Worm (Caenorhabditis elegans) whole organism, early embryonic: ENCODE measurements around the gene dmsr-10.

Experiments
- B0310.2 ChIP-seq: sonication (generic microtip); optimal IDR thresholded peaks from 2 replicates; lab custom pipeline; 2016; ENCODE audit warnings: mild to moderate bottlenecking, missing genetic modification characterization, missing compliant biosample characterization
- F13C5.2 ChIP-seq: sonication (generic microtip); optimal IDR thresholded peaks from 2 replicates; lab custom pipeline; 2017; ENCODE audit warnings: mild to moderate bottlenecking, missing genetic modification characterization, inconsistent platforms, missing compliant biosample characterization
- aly-1 ChIP-seq: sonication (generic microtip); optimal IDR thresholded peaks from 2 replicates; lab custom pipeline; 2016; ENCODE audit warnings: missing genetic modification characterization, missing compliant biosample characterization
- ama-1 ChIP-seq: fragments of 150-350 bp; optimal IDR thresholded peaks from 2 replicates; lab custom pipeline; 2014
- ceh-13 ChIP-seq: fragments of 200-800 bp; sonication (Bioruptor generic); optimal IDR thresholded peaks from 2 replicates; lab custom pipeline; 2018; ENCODE audit warnings: mild to moderate bottlenecking, missing genetic modification characterization, missing compliant biosample characterization
- ceh-36 ChIP-seq: sonication (generic microtip); optimal IDR thresholded peaks from 2 replicates; lab custom pipeline; 2016; ENCODE audit warnings: missing genetic modification characterization, inconsistent platforms, missing compliant biosample characterization
- ets-7 ChIP-seq: sonication (generic microtip); optimal IDR thresholded peaks from 2 replicates; lab custom pipeline; 2016; ENCODE audit warnings: missing genotype, missing genetic modification characterization, missing compliant biosample characterization
- flt-1 ChIP-seq: fragments of 200-800 bp; sonication (Bioruptor generic); IDR thresholded peaks from 2 replicates; pipeline ENCODE4 v1.3.6; 2022; ENCODE audit warnings: missing genetic modification characterization, missing compliant biosample characterization
- hmbx-1 ChIP-seq: sonication (generic microtip); optimal IDR thresholded peaks from 2 replicates; lab custom pipeline; 2016; ENCODE audit warnings: mild to moderate bottlenecking, missing genetic modification characterization, missing compliant biosample characterization
- hmg-4 ChIP-seq: fragments of 200-800 bp; sonication (Bioruptor generic); optimal IDR thresholded peaks from 2 replicates; lab custom pipeline; 2018; ENCODE audit warnings: mild to moderate bottlenecking, missing genetic modification characterization, missing compliant biosample characterization
- hnd-1 ChIP-seq: sonication (generic microtip); optimal IDR thresholded peaks from 2 replicates; lab custom pipeline; 2016; ENCODE audit warnings: missing genetic modification characterization, missing compliant biosample characterization
- pes-1 ChIP-seq: fragments of 200-800 bp; sonication (Bioruptor generic); IDR thresholded peaks from 2 replicates; pipeline ENCODE4 v1.3.6; 2022; ENCODE audit warnings: missing genetic modification reagents, missing genetic modification characterization, missing compliant biosample characterization
- scrt-1 ChIP-seq: fragments of 200-800 bp; sonication (Bioruptor generic); IDR thresholded peaks from 2 replicates; pipeline ENCODE4 v1.3.6; 2022; ENCODE audit warnings: missing genetic modification characterization, missing compliant biosample characterization
- sea-1 ChIP-seq: fragments of 200-800 bp; sonication (Bioruptor generic); conservative IDR thresholded peaks from 2 replicates; pipeline ENCODE4 v1.3.6; 2022; ENCODE audit warnings: missing genetic modification characterization, missing compliant biosample characterization
- tbx-11 ChIP-seq: fragments of 200-800 bp; sonication (Bioruptor generic); IDR thresholded peaks from 2 replicates; pipeline ENCODE4 v1.3.6; 2022; ENCODE audit warnings: missing genetic modification characterization, missing compliant biosample characterization
- tbx-37 ChIP-seq: fragments of 200-800 bp; sonication (Bioruptor generic); conservative IDR thresholded peaks from 2 replicates; pipeline ENCODE4 v1.3.6; 2022; ENCODE audit warnings: missing genetic modification reagents, missing genetic modification characterization, missing compliant biosample characterization
- tra-4 ChIP-seq: sonication (generic microtip); optimal IDR thresholded peaks from 2 replicates; lab custom pipeline; 2017; ENCODE audit warnings: missing genetic modification characterization, missing compliant biosample characterization

The dmsr-10 gene

ce11 chrV:6813862-6814261 lies 12.1 kb upstream of the dmsr-10 start:
- no peak for TF ChIP-seq tbx-11 (GFP tag; lab: Robert Waterston, UW)
- TF ChIP-seq hnd-1, result no peak
- no peak for TF ChIP-seq ceh-36 (tag; lab: Kevin White, UChicago)
- no peak for TF ChIP-seq aly-1 (tag; lab: Kevin White, UChicago)
- no peak for TF ChIP-seq scrt-1
- no peak for TF ChIP-seq hmg-4 (GFP tag; lab: Kevin White, UChicago)
- no peak for TF ChIP-seq ets-7

ce11 chrV:6811863-6812262 lies 10.1 kb upstream of the dmsr-10 start:
- TF ChIP-seq scrt-1, result no peak
- no peak for TF ChIP-seq flt-1

ce11 chrV:6810091-6810490 lies 8.3 kb upstream of the dmsr-10 start:
- TF ChIP-seq ets-7 (no peak), hnd-1 (no peak), tbx-11 (GFP tag; lab: Robert Waterston, UW) (no peak), ceh-13 (GFP tag; lab: Kevin White, UChicago) (no peak), hmg-4 (GFP tag; lab: Kevin White, UChicago) (no peak), aly-1 (tag; lab: Kevin White, UChicago) (no peak), sea-1 (no peak), hmbx-1 (tag; lab: Kevin White, UChicago) (no peak), F13C5.2 (tag; lab: Kevin White, UChicago) (no peak), B0310.2 (tag; lab: Kevin White, UChicago) (no peak), tbx-37 (no peak), tra-4 (tag; lab: Kevin White, UChicago) (no peak), ama-1 (lab: Kevin White, UChicago) (no peak), flt-1 (no peak), ceh-36 (tag; lab: Kevin White, UChicago) (no peak)

DNA sequence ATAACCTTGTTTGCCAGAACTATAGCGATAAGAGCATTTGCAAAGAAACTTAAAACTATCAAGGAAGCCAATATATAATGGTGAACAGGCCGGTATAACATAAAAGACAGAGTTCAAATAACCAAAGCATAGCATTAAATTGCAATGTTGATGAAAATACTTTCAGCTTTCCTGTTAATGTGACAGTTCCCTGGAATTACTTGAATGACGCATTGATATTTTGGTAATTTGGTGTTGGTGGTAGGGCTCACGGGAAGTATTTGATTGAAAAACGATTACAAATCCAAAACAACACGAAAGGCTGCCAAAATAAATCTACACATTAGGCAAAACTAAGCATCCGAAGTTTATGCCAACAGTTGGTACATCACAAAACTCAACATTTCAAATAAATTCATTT lies 7.2 kb upstream of the dmsr-10 start, which contains the start of gene dmsr-16:
TSS of gene dmsr-16 (minus strand) at position 101 of the 400 bp plus-strand sequence.
- no peak for TF ChIP-seq hmg-4 (GFP tag; lab: Kevin White, UChicago)

- TF ChIP-seq tbx-37, result no peak
- TF ChIP-seq hmbx-1 (tag; lab: Kevin White, UChicago), result no peak
- TF ChIP-seq flt-1, result no peak
Measured at ce11 chrV:6806340-6806739, 4.6 kb upstream of the dmsr-10 start, which contains the start of gene dmsr-12. Gene dmsr-12 (minus strand): TSS chrV:6806440.

DNA sequence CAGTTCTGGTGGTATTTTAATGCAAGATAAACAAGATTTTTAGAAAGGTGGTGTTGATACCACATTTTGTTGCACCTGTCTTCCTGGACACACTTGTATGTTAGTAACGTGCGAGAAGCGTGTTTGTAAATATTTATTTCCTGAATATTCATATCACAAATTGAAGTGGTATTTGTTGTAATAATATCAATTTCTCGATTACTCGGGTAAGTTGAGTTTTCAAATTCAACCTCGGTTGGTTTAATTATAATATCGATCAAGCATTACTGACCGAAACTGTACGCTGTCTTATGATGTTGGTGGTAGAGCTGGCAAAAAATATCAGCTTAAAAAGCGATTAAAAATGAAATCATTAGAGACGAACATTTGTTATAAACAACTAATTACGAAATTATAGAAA lies 2.2 kb upstream of the dmsr-10 start, which contains the start of gene dmsr-11:
TSS of gene dmsr-11 (minus strand) at position 101 of the 400 bp plus-strand sequence.
- TF ChIP-seq ceh-36 (tag; lab: Kevin White, UChicago) (no peak), B0310.2 (tag; lab: Kevin White, UChicago) (no peak), ceh-13 (GFP tag; lab: Kevin White, UChicago) (no peak), hmbx-1 (tag; lab: Kevin White, UChicago) (no peak), scrt-1 (no peak)

DNA sequence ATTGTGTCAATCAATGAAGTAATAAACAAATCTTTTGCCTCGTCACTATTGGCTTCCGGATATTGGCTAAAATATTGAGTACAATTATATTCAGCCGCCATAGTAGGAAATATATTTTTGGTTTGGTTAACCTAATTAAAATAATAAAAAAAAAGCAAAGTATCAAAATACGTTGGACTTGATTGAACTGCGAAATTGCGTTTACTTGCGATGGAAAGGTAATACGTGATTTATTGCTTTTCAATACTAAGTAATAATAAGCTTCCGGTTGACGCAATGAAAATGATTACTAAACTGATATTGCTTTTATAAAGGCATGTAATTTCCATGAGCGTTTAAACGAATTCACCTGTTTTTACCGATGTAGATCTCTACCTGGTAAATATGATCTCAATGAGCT lies 2.2 kb downstream of the dmsr-10 start, which contains the start of gene dmsr-9:
TSS of gene dmsr-9 (minus strand) at position 101 of the 400 bp plus-strand sequence.
- TF ChIP-seq flt-1 (no peak), scrt-1 (no peak), tra-4 (tag; lab: Kevin White, UChicago) (no peak), aly-1 (tag; lab: Kevin White, UChicago) (no peak), ets-7 (no peak), hnd-1 (no peak), ceh-36 (tag; lab: Kevin White, UChicago) (no peak), B0310.2 (tag; lab: Kevin White, UChicago) (no peak), sea-1 (no peak)

DNA sequence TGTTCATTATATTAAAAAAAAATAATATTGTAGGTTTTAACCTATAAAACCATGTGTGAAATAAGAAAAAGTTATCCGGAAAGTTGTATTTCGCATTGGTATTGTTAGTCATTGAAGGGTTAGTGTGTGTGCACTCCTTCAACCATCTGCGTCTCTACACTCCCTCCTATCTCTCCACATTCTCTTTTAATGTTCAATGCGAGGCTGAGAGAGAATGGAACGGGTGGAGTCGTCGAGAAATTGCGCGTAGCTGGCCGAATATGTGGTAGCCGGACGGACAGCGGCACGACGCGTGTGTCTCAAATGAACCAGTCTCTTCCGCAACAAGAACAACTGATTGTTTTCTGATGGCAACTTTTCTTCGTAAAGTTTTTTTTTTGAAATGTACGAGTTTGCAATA lies 4.9 kb downstream of the dmsr-10 start:
- TF ChIP-seq tbx-11 (GFP tag; lab: Robert Waterston, UW), result no peak
- TF ChIP-seq hmbx-1 (tag; lab: Kevin White, UChicago), result no peak
- no peak for TF ChIP-seq ceh-13 (GFP tag; lab: Kevin White, UChicago)
- no peak for TF ChIP-seq tbx-37
- no peak for TF ChIP-seq flt-1
- TF ChIP-seq hmg-4 (GFP tag; lab: Kevin White, UChicago), result no peak
- TF ChIP-seq B0310.2 (tag; lab: Kevin White, UChicago), result no peak
- no peak for TF ChIP-seq tra-4 (tag; lab: Kevin White, UChicago)
- no peak for TF ChIP-seq aly-1 (tag; lab: Kevin White, UChicago)
- no peak for TF ChIP-seq ama-1 (lab: Kevin White, UChicago)
- TF ChIP-seq hnd-1, result no peak
- TF ChIP-seq ceh-36 (tag; lab: Kevin White, UChicago), result no peak
- TF ChIP-seq pes-1 (GFP tag; lab: Robert Waterston, UW), result no peak
- no peak for TF ChIP-seq ets-7
- TF ChIP-seq scrt-1, result no peak
- no peak for TF ChIP-seq F13C5.2 (tag; lab: Kevin White, UChicago)
- TF ChIP-seq sea-1, result no peak

- TF ChIP-seq ceh-13 (GFP tag; lab: Kevin White, UChicago), result no peak
- no peak for TF ChIP-seq hnd-1
- TF ChIP-seq tbx-11 (GFP tag; lab: Robert Waterston, UW), result no peak
- no peak for TF ChIP-seq ama-1 (lab: Kevin White, UChicago)
Measured at ce11 chrV:6796264-6796663, 5.5 kb downstream of the dmsr-10 start.
